Fruit fly (Drosophila melanogaster) whole organism, adult: Measurements from ENCODE around the gene Nprl3.

ENCODE experiments used
- Crg-1 ChIP-seq: fragments of 200-800 bp; sonication (Bioruptor generic); optimal IDR thresholded peaks from 2 replicates; lab custom pipeline; 2016; ENCODE audit warnings: missing biosample characterization, missing genetic modification characterization
- bab1 ChIP-seq: fragments of 200-800 bp; sonication (Bioruptor generic); optimal IDR thresholded peaks from 3 replicates; lab custom pipeline; 2019; ENCODE audit warnings: missing biosample characterization, mild to moderate bottlenecking, missing genetic modification characterization, moderate library complexity

- TF ChIP-seq Crg-1 (no peak), bab1 (no peak)
Measured at dm6 chr3L:13993233-13993741, 8.4 kb downstream of the Nprl3 start, which contains the start of gene CG17364.
